Worm (Caenorhabditis elegans): ENCODE data around the gene lgc-57.

ce11 chrII:10731552-10731951 lies 36.7 kb downstream of the lgc-57 start, which contains the start of gene glb-12:
- TF ChIP-seq lin-15B (tag; optimal IDR thresholded peaks at IDR 0.05) (no peak), aly-2 (tag; optimal IDR thresholded peaks at IDR 0.05) (no peak), nhr-77 (tag; optimal IDR thresholded peaks at IDR 0.05) (no peak), pha-4 (tag; optimal IDR thresholded peaks at IDR 0.05) (no peak), ceh-16 (tag; optimal IDR thresholded peaks at IDR 0.05) (no peak), lin-39 (tag; optimal IDR thresholded peaks at IDR 0.05) (no peak), hmg-11 (tag; optimal IDR thresholded peaks at IDR 0.05) (no peak), unc-62 (GFP tag; optimal IDR thresholded peaks at IDR 0.05) (no peak), nhr-23 (tag; optimal IDR thresholded peaks at IDR 0.05) (no peak), skn-1 (tag; optimal IDR thresholded peaks at IDR 0.05) (no peak), fos-1 (tag; optimal IDR thresholded peaks at IDR 0.05) (no peak), fkh-10 (GFP tag; optimal IDR thresholded peaks at IDR 0.05) (no peak), nhr-12 (tag; optimal IDR thresholded peaks at IDR 0.05) (no peak)

Measured in whole organism, L3 larva.